Worm (Caenorhabditis elegans) whole organism, dauer: ENCODE measurements around the gene srsx-22.

Experiments used
- unc-62 ChIP-seq: sonication (generic microtip); optimal IDR thresholded peaks from 2 replicates; lab custom pipeline; 2017; ENCODE audit warnings: missing biosample characterization, missing genetic modification reagents, missing genetic modification characterization

The srsx-22 gene

DNA sequence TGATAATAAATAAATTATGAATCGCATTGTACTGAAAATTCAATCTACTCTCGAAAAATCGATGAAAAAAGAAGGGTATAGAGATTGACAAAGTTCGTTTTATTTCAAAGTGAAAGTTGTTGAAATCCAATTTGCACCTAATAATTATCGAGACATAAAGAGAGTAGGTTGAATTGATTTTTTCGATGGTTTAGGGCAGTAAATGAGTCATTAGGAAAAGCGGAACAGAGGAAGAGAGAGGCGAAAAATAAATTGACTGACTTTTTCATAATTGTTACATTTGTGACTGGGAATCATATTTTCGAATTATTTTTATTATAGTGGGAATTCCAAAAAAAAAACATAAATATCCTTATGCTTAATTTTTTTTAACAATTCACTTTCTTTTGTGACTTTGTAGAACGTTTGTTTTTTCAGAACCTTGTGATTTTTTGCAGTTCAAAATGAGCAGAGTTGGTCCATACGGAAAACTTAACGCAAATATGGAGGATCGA is 42.9 kb downstream of the srsx-22 start, which contains the start of the genes pho-6 and F52E1.3:
TSS of gene pho-6 (minus strand) at position 101 of the 494 bp plus-strand sequence.
TSS of gene F52E1.3 (plus strand) at position 444 of the 494 bp plus-strand sequence.
- TF ChIP-seq unc-62 (GFP tag; lab: Kevin White, UChicago) = no peak

ce11 chrV:8400808-8401207 is 49.3 kb downstream of the srsx-22 start:
- TF ChIP-seq unc-62 (GFP tag; lab: Kevin White, UChicago) = no peak

- no peak for TF ChIP-seq unc-62 (GFP tag; lab: Kevin White, UChicago)
Measured at ce11 chrV:8401267-8401666, 49.8 kb downstream of the srsx-22 start.

DNA sequence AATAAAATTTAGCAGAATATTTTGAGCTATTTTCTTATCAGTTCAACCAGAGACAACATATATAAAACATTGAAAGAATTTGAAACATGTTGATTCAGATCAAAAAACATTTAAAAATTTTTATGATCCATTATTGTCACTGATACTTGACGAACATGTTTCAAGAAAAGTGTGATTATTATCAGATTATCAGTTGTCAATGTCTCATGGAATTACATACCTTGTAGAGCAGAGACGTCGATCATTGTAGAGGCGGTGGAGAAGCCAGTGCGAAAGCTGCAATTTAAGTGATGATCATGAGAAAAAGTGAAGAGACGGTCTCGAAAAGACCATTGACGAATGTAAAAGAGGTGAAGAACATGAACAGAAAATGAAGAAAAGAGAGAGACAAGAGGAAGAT is 50.9 kb downstream of the srsx-22 start, which contains the start of gene F52E1.9:
TSS of gene F52E1.9 (minus strand) at position 278 of the 400 bp plus-strand sequence.
- TF ChIP-seq unc-62 (GFP tag; lab: Kevin White, UChicago) = no peak
